Fruit fly (Drosophila melanogaster) whole organism, embryonic: ENCODE results near the gene CG8507.

Experiments used
- Atf-2 ChIP-seq: fragments of 200-800 bp; sonication (Bioruptor generic); optimal IDR thresholded peaks from 2 replicates; lab custom pipeline; 2016; ENCODE audit warnings: missing biosample characterization, missing genetic modification characterization
- BtbVII ChIP-seq: fragments of 200-800 bp; sonication (Bioruptor generic); optimal IDR thresholded peaks from 3 replicates; lab custom pipeline; 2017; ENCODE audit warnings: missing biosample characterization, mild to moderate bottlenecking, missing genetic modification characterization
- CG12104 ChIP-seq: fragments of 200-800 bp; sonication (Bioruptor generic); optimal IDR thresholded peaks from 3 replicates; lab custom pipeline; 2016; ENCODE audit warnings: missing biosample characterization, missing genetic modification characterization
- CG12391 ChIP-seq: fragments of 200-800 bp; sonication (Bioruptor generic); optimal IDR thresholded peaks from 3 replicates; lab custom pipeline; 2018; ENCODE audit warnings: missing biosample characterization, mild to moderate bottlenecking, missing genetic modification characterization, moderate library complexity
- CG12942 ChIP-seq: fragments of 200-800 bp; sonication (Bioruptor generic); optimal IDR thresholded peaks from 3 replicates; lab custom pipeline; 2016; ENCODE audit warnings: missing biosample characterization, missing genetic modification characterization
- CG13296 ChIP-seq: fragments of 200-800 bp; sonication (Bioruptor generic); optimal IDR thresholded peaks from 3 replicates; lab custom pipeline; 2018; ENCODE audit warnings: missing biosample characterization, mild to moderate bottlenecking, missing genetic modification characterization
- CG13775 ChIP-seq: fragments of 200-800 bp; sonication (Bioruptor generic); optimal IDR thresholded peaks from 3 replicates; lab custom pipeline; 2017; ENCODE audit warnings: missing biosample characterization, mild to moderate bottlenecking, missing genetic modification characterization
- CG1529 ChIP-seq: fragments of 200-800 bp; sonication (Bioruptor generic); optimal IDR thresholded peaks from 3 replicates; lab custom pipeline; 2018; ENCODE audit warnings: missing biosample characterization, missing genetic modification characterization
- CG1602 ChIP-seq: fragments of 200-800 bp; sonication (Bioruptor generic); optimal IDR thresholded peaks from 3 replicates; lab custom pipeline; 2016; ENCODE audit warnings: missing biosample characterization, missing genetic modification characterization
- CG17612 ChIP-seq: fragments of 200-800 bp; sonication (Bioruptor generic); IDR thresholded peaks from 2 replicates; pipeline ENCODE4 v1.3.6; 2022; ENCODE audit warnings: missing biosample characterization, missing genetic modification characterization
- CG17912 ChIP-seq: fragments of 200-800 bp; sonication (Bioruptor generic); optimal IDR thresholded peaks from 2 replicates; lab custom pipeline; 2018; ENCODE audit warnings: missing biosample characterization, mild to moderate bottlenecking, missing genetic modification characterization
- CG31441 ChIP-seq: fragments of 200-800 bp; sonication (Bioruptor generic); IDR thresholded peaks from 2 replicates; pipeline ENCODE4 v1.3.6; 2022; ENCODE audit warnings: missing biosample characterization, missing genetic modification characterization
- CG32767 ChIP-seq: fragments of 200-800 bp; sonication (Bioruptor generic); IDR thresholded peaks from 2 replicates; pipeline ENCODE4 v1.3.6; 2022; ENCODE audit warnings: missing biosample characterization, missing genetic modification characterization
- CG33557 ChIP-seq: fragments of 200-800 bp; sonication (Bioruptor generic); optimal IDR thresholded peaks from 2 replicates; lab custom pipeline; 2019; ENCODE audit warnings: missing biosample characterization, mild to moderate bottlenecking, missing genetic modification characterization, moderate library complexity
- CG4424 ChIP-seq: fragments of 200-800 bp; sonication (Bioruptor generic); optimal IDR thresholded peaks from 3 replicates; lab custom pipeline; 2016; ENCODE audit warnings: missing biosample characterization, missing genetic modification characterization
- CG4617 ChIP-seq: fragments of 200-800 bp; sonication (Bioruptor generic); optimal IDR thresholded peaks from 3 replicates; lab custom pipeline; 2016; ENCODE audit warnings: missing biosample characterization, missing genetic modification characterization, borderline replicate concordance
- CG6854 ChIP-seq: fragments of 200-800 bp; sonication (Bioruptor generic); optimal IDR thresholded peaks from 3 replicates; lab custom pipeline; 2017; ENCODE audit warnings: missing biosample characterization, mild to moderate bottlenecking, missing genetic modification characterization
- CG8478 ChIP-seq: fragments of >200 bp; optimal IDR thresholded peaks from 2 replicates; lab custom pipeline; 2018
- CG9437 ChIP-seq: fragments of 200-800 bp; sonication (Bioruptor generic); optimal IDR thresholded peaks from 2 replicates; lab custom pipeline; 2018; ENCODE audit warnings: missing biosample characterization, mild to moderate bottlenecking, missing genetic modification characterization
- Chrac-16 ChIP-seq: fragments of 200-800 bp; sonication (Bioruptor generic); optimal IDR thresholded peaks from 3 replicates; lab custom pipeline; 2016; ENCODE audit warnings: missing biosample characterization, missing genetic modification characterization
- Doc3 ChIP-seq: fragments of 200-800 bp; sonication (Bioruptor generic); IDR thresholded peaks from 3 replicates; pipeline ENCODE4 v1.3.6; 2022; ENCODE audit warnings: missing biosample characterization, missing genetic modification characterization; ENCODE audit not compliant: partially characterized antibody
- Dp ChIP-seq: fragments of 200-800 bp; sonication (Bioruptor generic); optimal IDR thresholded peaks from 2 replicates; lab custom pipeline; 2018; ENCODE audit warnings: missing biosample characterization, mild to moderate bottlenecking, missing genetic modification characterization, moderate library complexity
- Drgx ChIP-seq: fragments of 200-800 bp; sonication (Bioruptor generic); IDR thresholded peaks from 2 replicates; pipeline ENCODE4 v1.3.6; 2022; ENCODE audit warnings: missing biosample characterization, missing genetic modification characterization
- Fer1 ChIP-seq: fragments of 200-800 bp; sonication (Bioruptor generic); optimal IDR thresholded peaks from 2 replicates; lab custom pipeline; 2017; ENCODE audit warnings: missing biosample characterization, mild to moderate bottlenecking, missing genetic modification characterization
- H2.0 ChIP-seq: fragments of 200-800 bp; sonication (Bioruptor generic); IDR thresholded peaks from 2 replicates; pipeline ENCODE4 v1.3.6; 2022; ENCODE audit warnings: missing biosample characterization, missing genetic modification characterization
- HHEX ChIP-seq: fragments of 200-800 bp; sonication (Bioruptor generic); optimal IDR thresholded peaks from 3 replicates; lab custom pipeline; 2017; ENCODE audit warnings: missing biosample characterization, mild to moderate bottlenecking, missing genetic modification characterization, missing genetic modification reagents
- HLH3B ChIP-seq: fragments of 200-800 bp; sonication (Bioruptor generic); IDR thresholded peaks from 2 replicates; pipeline ENCODE4 v1.3.6; 2022; ENCODE audit warnings: missing biosample characterization, missing genetic modification characterization
- HLH54F ChIP-seq: fragments of 200-800 bp; sonication (Bioruptor generic); optimal IDR thresholded peaks from 3 replicates; lab custom pipeline; 2016; ENCODE audit warnings: missing biosample characterization, missing genetic modification characterization
- Ravus ChIP-seq: fragments of 200-800 bp; sonication (Bioruptor generic); IDR thresholded peaks from 2 replicates; pipeline ENCODE4 v1.3.6; 2022; ENCODE audit warnings: missing biosample characterization, missing genetic modification characterization
- Trl ChIP-seq, 3 experiments: fragments of >200 bp in 2 of 3; fragments of 200-800 bp in 1 of 3; sonication (Bioruptor generic) in 1 of 3; optimal IDR thresholded peaks; 2 replicates in 1 of 3; 3 replicates in 2 of 3; lab custom pipeline; 2016 to 2017; ENCODE audit warnings: missing biosample characterization in 1 of 3, missing genetic modification characterization in 1 of 3
- Xbp1 ChIP-seq: fragments of 200-800 bp; sonication (Bioruptor generic); optimal IDR thresholded peaks from 3 replicates; lab custom pipeline; 2016; ENCODE audit warnings: missing biosample characterization, mild to moderate bottlenecking, missing genetic modification characterization
- bab2 ChIP-seq: fragments of 200-800 bp; sonication (Bioruptor generic); optimal IDR thresholded peaks from 2 replicates; lab custom pipeline; 2016; ENCODE audit warnings: missing biosample characterization, missing genetic modification characterization
- bbx ChIP-seq: fragments of 200-800 bp; sonication (Bioruptor generic); IDR thresholded peaks from 2 replicates; pipeline ENCODE4 v1.3.6; 2022; ENCODE audit warnings: missing biosample characterization, missing genetic modification characterization; ENCODE audit not compliant: partially characterized antibody
- btn ChIP-seq: fragments of 200-800 bp; sonication (Bioruptor generic); optimal IDR thresholded peaks from 2 replicates; lab custom pipeline; 2016; ENCODE audit warnings: missing biosample characterization, missing genetic modification characterization
- ems ChIP-seq: fragments of 200-800 bp; sonication (Bioruptor generic); optimal IDR thresholded peaks from 3 replicates; lab custom pipeline; 2016; ENCODE audit warnings: missing biosample characterization, missing genetic modification characterization
- exex ChIP-seq: fragments of 200-800 bp; sonication (Bioruptor generic); optimal IDR thresholded peaks from 4 replicates; lab custom pipeline; 2018; ENCODE audit warnings: missing biosample characterization, mild to moderate bottlenecking, missing genetic modification characterization, moderate library complexity
- hb ChIP-seq: fragments of 200-800 bp; sonication (Bioruptor generic); IDR thresholded peaks from 3 replicates; pipeline ENCODE4 v1.3.6; 2022; ENCODE audit warnings: missing biosample characterization, missing genetic modification characterization; ENCODE audit not compliant: partially characterized antibody
- ind ChIP-seq: fragments of 200-800 bp; sonication (Bioruptor generic); optimal IDR thresholded peaks from 3 replicates; lab custom pipeline; 2016; ENCODE audit warnings: missing biosample characterization, missing genetic modification characterization
- jumu ChIP-seq: fragments of 200-800 bp; sonication (Bioruptor generic); optimal IDR thresholded peaks from 3 replicates; lab custom pipeline; 2016; ENCODE audit warnings: missing biosample characterization, missing genetic modification characterization
- knrl ChIP-seq: fragments of 200-800 bp; sonication (Bioruptor generic); IDR thresholded peaks from 3 replicates; pipeline ENCODE4 v1.3.6; 2022; ENCODE audit warnings: missing biosample characterization, missing genetic modification characterization; ENCODE audit not compliant: partially characterized antibody
- lov ChIP-seq, 2 experiments: fragments of 200-800 bp in 1 of 2; fragments of >200 bp in 1 of 2; sonication (Bioruptor generic) in 1 of 2; IDR thresholded peaks in 1 of 2; optimal IDR thresholded peaks in 1 of 2; 2 replicates in 1 of 2; 3 replicates in 1 of 2; pipeline versions ENCODE4 v1.3.6 to Lab custom; 2017 to 2022; ENCODE audit warnings: missing biosample characterization in 1 of 2, missing genetic modification characterization in 1 of 2
- otp ChIP-seq: fragments of 200-800 bp; sonication (Bioruptor generic); IDR thresholded peaks from 3 replicates; pipeline ENCODE4, ENCODE4 v1.3.6; 2022; ENCODE audit warnings: missing biosample characterization, missing genetic modification characterization
- ro ChIP-seq: fragments of 200-800 bp; sonication (Bioruptor generic); IDR thresholded peaks from 2 replicates; pipeline ENCODE4 v1.3.6; 2022; ENCODE audit warnings: missing biosample characterization, missing genetic modification characterization
- sc ChIP-seq, 3 experiments: fragments of >200 bp in 2 of 3; fragments of 200-800 bp in 1 of 3; sonication (Bioruptor generic) in 1 of 3; optimal IDR thresholded peaks; 2 replicates in 2 of 3; 3 replicates in 1 of 3; lab custom pipeline; 2017; ENCODE audit warnings: mild to moderate bottlenecking in 1 of 3, missing biosample characterization in 1 of 3, missing genetic modification characterization in 1 of 3, missing genetic modification reagents in 1 of 3
- slbo ChIP-seq: fragments of 200-800 bp; sonication (Bioruptor generic); IDR thresholded peaks from 2 replicates; pipeline ENCODE4 v1.3.6; 2022; ENCODE audit warnings: missing biosample characterization, missing genetic modification characterization
- sob ChIP-seq: fragments of 200-800 bp; sonication (Bioruptor generic); IDR thresholded peaks from 2 replicates; pipeline ENCODE4 v1.3.6; 2022; ENCODE audit warnings: missing biosample characterization, missing genetic modification characterization
- sug ChIP-seq: fragments of 200-800 bp; optimal IDR thresholded peaks from 2 replicates; lab custom pipeline; 2019; ENCODE audit warnings: missing biosample characterization, mild to moderate bottlenecking, missing genetic modification characterization, moderate library complexity
- tx ChIP-seq: fragments of 200-800 bp; sonication (Bioruptor generic); optimal IDR thresholded peaks from 2 replicates; lab custom pipeline; 2016; ENCODE audit warnings: missing biosample characterization, missing genetic modification characterization

The CG8507 gene

dm6 chr3R:9800644-9801330 is 9.5 kb downstream of the CG8507 start, which contains the start of the genes CG9467 and CG8526 (continued):
- peak; percentile 80 for TF ChIP-seq CG4617 (GFP tag; lab: Kevin White, UChicago)
- TF ChIP-seq CG9437 (GFP tag; lab: Kevin White, UChicago): peak; percentile 50
- TF ChIP-seq Trl (optimal IDR thresholded peaks at IDR 0.05; lab: Kevin White, UChicago): no peak
- peak; percentile 28 for TF ChIP-seq Trl (GFP tag; optimal IDR thresholded peaks at IDR 0.05; lab: Kevin White, UChicago)
- no peak for TF ChIP-seq sc (optimal IDR thresholded peaks at IDR 0.05; lab: Kevin White, UChicago)
- no peak for TF ChIP-seq sc (GFP tag; optimal IDR thresholded peaks at IDR 0.05; lab: Kevin White, UChicago)
- TF ChIP-seq lov (optimal IDR thresholded peaks at IDR 0.05; lab: Kevin White, UChicago): no peak
- TF ChIP-seq lov (GFP tag; IDR thresholded peaks at IDR 0.05; lab: Robert Waterston, UW): no peak
- TF ChIP-seq CG12942: peak; percentile 69
- no peak for TF ChIP-seq Drgx (GFP tag; lab: Robert Waterston, UW)
- TF ChIP-seq Doc3 (GFP tag; lab: Robert Waterston, UW): peak; percentile 74
- peak; percentile 60 for TF ChIP-seq HHEX (GFP tag; lab: Kevin White, UChicago)
- peak; percentile 61 for TF ChIP-seq CG1602 (GFP tag; lab: Kevin White, UChicago)
- TF ChIP-seq Ravus: no peak
- TF ChIP-seq CG17612 (GFP tag; lab: Robert Waterston, UW): no peak
- peak; percentile 58 for TF ChIP-seq CG12104 (GFP tag; lab: Kevin White, UChicago)
- TF ChIP-seq otp: 0 out of 3 replicates have a peak, but pooled peaks have one; percentile 26
- no peak for TF ChIP-seq exex (tag; lab: Kevin White, UChicago)
- peak; percentile 30 for TF ChIP-seq HLH54F
- TF ChIP-seq CG1529 (GFP tag; lab: Kevin White, UChicago): no peak
- peak; percentile 70; the same call in 1 of the 3 replicates for TF ChIP-seq hb (GFP tag; lab: Robert Waterston, UW)
- TF ChIP-seq HLH3B: peak; percentile 41; the same call in 1 of the 2 replicates
- TF ChIP-seq CG13775: peak; percentile 76
- peak; percentile 100 for TF ChIP-seq sug (tag; lab: Kevin White, UChicago)
- TF ChIP-seq knrl (GFP tag; lab: Robert Waterston, UW): peak; percentile 89
- TF ChIP-seq CG4424: peak; percentile 76
- no peak for TF ChIP-seq Atf-2 (GFP tag; lab: Kevin White, UChicago)
- TF ChIP-seq ro (GFP tag; lab: Robert Waterston, UW): no peak
- TF ChIP-seq slbo (GFP tag; lab: Robert Waterston, UW): peak; percentile 86
- no peak for TF ChIP-seq CG8478 (lab: Kevin White, UChicago)
- peak; percentile 50 for TF ChIP-seq H2.0 (GFP tag; lab: Robert Waterston, UW)
- no peak for TF ChIP-seq jumu (GFP tag; lab: Kevin White, UChicago)
- TF ChIP-seq bab2 (GFP tag; lab: Kevin White, UChicago): peak; percentile 49
- TF ChIP-seq CG12391: peak; percentile 82
- peak; percentile 53; the same call in 1 of the 2 replicates for TF ChIP-seq sob (GFP tag; lab: Robert Waterston, UW)
- peak; percentile 80 for TF ChIP-seq Xbp1
- peak; percentile 30; the same call in 1 of the 2 replicates for TF ChIP-seq CG32767
- peak; percentile 10 for TF ChIP-seq tx (GFP tag; lab: Kevin White, UChicago)
- TF ChIP-seq CG13296: no peak
- no peak for TF ChIP-seq BtbVII
- TF ChIP-seq CG33557: peak; percentile 47
- no peak for TF ChIP-seq CG17912
- TF ChIP-seq btn: no peak
- peak; percentile 53 for TF ChIP-seq Fer1
- TF ChIP-seq bbx (GFP tag; lab: Robert Waterston, UW): peak; percentile 32; the same call in 1 of the 2 replicates
- peak; percentile 74 for TF ChIP-seq Chrac-16 (GFP tag; lab: Kevin White, UChicago)
- TF ChIP-seq Dp: peak; percentile 77
- TF ChIP-seq ems (GFP tag; lab: Kevin White, UChicago): peak; percentile 24
- peak; percentile 79 for TF ChIP-seq ind (GFP tag; lab: Kevin White, UChicago)
- TF ChIP-seq CG6854 (GFP tag; lab: Kevin White, UChicago): no peak
- peak; percentile 97 for TF ChIP-seq CG31441 (GFP tag; lab: Robert Waterston, UW)
